Fruit fly (Drosophila melanogaster) whole organism, embryonic: Measurements from ENCODE around the gene sws.

ENCODE experiments used
- Abd-B ChIP-seq: fragments of 200-800 bp; sonication (Bioruptor generic); optimal IDR thresholded peaks from 2 replicates; lab custom pipeline; 2018; ENCODE audit warnings: missing biosample characterization, mild to moderate bottlenecking, missing genetic modification characterization, moderate library complexity
- B-H1 ChIP-seq: fragments of 200-800 bp; sonication (Bioruptor generic); IDR thresholded peaks from 3 replicates; pipeline ENCODE4 v1.3.6; 2022; ENCODE audit warnings: missing biosample characterization, missing genetic modification characterization
- Bteb2 ChIP-seq: fragments of 200-800 bp; sonication (Bioruptor generic); optimal IDR thresholded peaks from 2 replicates; lab custom pipeline; 2016; ENCODE audit warnings: missing biosample characterization, missing genetic modification characterization
- CG10147 ChIP-seq: fragments of 200-800 bp; sonication (Bioruptor generic); optimal IDR thresholded peaks from 2 replicates; lab custom pipeline; 2019; ENCODE audit warnings: missing biosample characterization, mild to moderate bottlenecking, missing genetic modification characterization, moderate library complexity
- CG10209 ChIP-seq: fragments of 200-800 bp; sonication (Bioruptor generic); optimal IDR thresholded peaks from 3 replicates; lab custom pipeline; 2017; ENCODE audit warnings: missing biosample characterization, mild to moderate bottlenecking, missing genetic modification characterization, missing genetic modification reagents
- CG10654 ChIP-seq: fragments of 200-800 bp; sonication (Bioruptor generic); optimal IDR thresholded peaks from 2 replicates; lab custom pipeline; 2016; ENCODE audit warnings: missing biosample characterization, missing genetic modification characterization
- CG11247 ChIP-seq: fragments of 200-800 bp; sonication (Bioruptor generic); IDR thresholded peaks from 2 replicates; pipeline ENCODE4 v1.3.6; 2022; ENCODE audit warnings: missing biosample characterization, missing genetic modification characterization
- CG11398 ChIP-seq: fragments of 200-800 bp; sonication (Bioruptor generic); optimal IDR thresholded peaks from 2 replicates; lab custom pipeline; 2016; ENCODE audit warnings: missing biosample characterization, missing genetic modification characterization
- CG12104 ChIP-seq: fragments of 200-800 bp; sonication (Bioruptor generic); optimal IDR thresholded peaks from 3 replicates; lab custom pipeline; 2016; ENCODE audit warnings: missing biosample characterization, missing genetic modification characterization
- CG12219 ChIP-seq: fragments of 200-800 bp; sonication (Bioruptor generic); optimal IDR thresholded peaks from 3 replicates; lab custom pipeline; 2018; ENCODE audit warnings: missing biosample characterization, mild to moderate bottlenecking, missing genetic modification characterization
- CG13775 ChIP-seq: fragments of 200-800 bp; sonication (Bioruptor generic); optimal IDR thresholded peaks from 3 replicates; lab custom pipeline; 2017; ENCODE audit warnings: missing biosample characterization, mild to moderate bottlenecking, missing genetic modification characterization
- CG15479 ChIP-seq: fragments of 200-800 bp; sonication (Bioruptor generic); optimal IDR thresholded peaks from 3 replicates; lab custom pipeline; 2019; ENCODE audit warnings: missing biosample characterization, mild to moderate bottlenecking, missing genetic modification characterization, moderate library complexity
- CG15601 ChIP-seq: fragments of 200-800 bp; sonication (Bioruptor generic); optimal IDR thresholded peaks from 3 replicates; lab custom pipeline; 2019; ENCODE audit warnings: missing biosample characterization, mild to moderate bottlenecking, missing genetic modification characterization, moderate library complexity
- CG17186 ChIP-seq: fragments of 200-800 bp; sonication (Bioruptor generic); optimal IDR thresholded peaks from 3 replicates; lab custom pipeline; 2017; ENCODE audit warnings: missing biosample characterization, missing genetic modification reagents, missing genetic modification characterization
- CG1832 ChIP-seq: fragments of 200-800 bp; sonication (Bioruptor generic); optimal IDR thresholded peaks from 2 replicates; lab custom pipeline; 2017; ENCODE audit warnings: missing biosample characterization, mild to moderate bottlenecking, missing genetic modification characterization, inconsistent platforms
- CG2129 ChIP-seq: fragments of 200-800 bp; sonication (Bioruptor generic); IDR thresholded peaks from 2 replicates; pipeline ENCODE4 v1.3.6; 2022; ENCODE audit warnings: missing biosample characterization, missing genetic modification characterization; ENCODE audit not compliant: partially characterized antibody
- CG2875 ChIP-seq: fragments of 200-800 bp; sonication (Bioruptor generic); optimal IDR thresholded peaks from 2 replicates; lab custom pipeline; 2017; ENCODE audit warnings: missing biosample characterization, mild to moderate bottlenecking, missing genetic modification characterization, missing genetic modification reagents
- CG2889 ChIP-seq: fragments of 200-800 bp; sonication (Bioruptor generic); IDR thresholded peaks from 3 replicates; pipeline ENCODE4 v1.3.6; 2022; ENCODE audit warnings: missing biosample characterization, missing genetic modification characterization
- CG34376 ChIP-seq: fragments of 200-800 bp; sonication (Bioruptor generic); optimal IDR thresholded peaks from 2 replicates; lab custom pipeline; 2018; ENCODE audit warnings: missing biosample characterization, mild to moderate bottlenecking, missing genetic modification characterization
- CG3726 ChIP-seq: fragments of 200-800 bp; sonication (Bioruptor generic); IDR thresholded peaks from 3 replicates; pipeline ENCODE4, ENCODE4 v1.3.6; 2022; ENCODE audit warnings: missing biosample characterization, missing genetic modification characterization
- CG6654 ChIP-seq: fragments of 200-800 bp; sonication (Bioruptor generic); optimal IDR thresholded peaks from 2 replicates; lab custom pipeline; 2017; ENCODE audit warnings: missing biosample characterization, mild to moderate bottlenecking, missing genetic modification characterization
- CG6683 ChIP-seq: fragments of 200-800 bp; sonication (Bioruptor generic); optimal IDR thresholded peaks from 2 replicates; lab custom pipeline; 2017; ENCODE audit warnings: missing biosample characterization, mild to moderate bottlenecking, missing genetic modification characterization, missing genetic modification reagents
- CG6689 ChIP-seq: fragments of 200-800 bp; sonication (Bioruptor generic); IDR thresholded peaks from 2 replicates; pipeline ENCODE4 v1.3.6; 2022; ENCODE audit warnings: missing biosample characterization, missing genetic modification characterization
- CG7357 ChIP-seq: fragments of 200-800 bp; sonication (Bioruptor generic); IDR thresholded peaks from 3 replicates; pipeline ENCODE4 v1.3.6; 2022; ENCODE audit warnings: missing biosample characterization, missing genetic modification characterization
- CG7963 ChIP-seq: fragments of 200-800 bp; sonication (Bioruptor generic); IDR thresholded peaks from 3 replicates; pipeline ENCODE4 v1.3.6; 2022; ENCODE audit warnings: missing biosample characterization, missing genetic modification characterization; ENCODE audit not compliant: partially characterized antibody
- CG9609 ChIP-seq: fragments of 200-800 bp; sonication (Bioruptor generic); optimal IDR thresholded peaks from 3 replicates; lab custom pipeline; 2016; ENCODE audit warnings: missing biosample characterization, missing genetic modification characterization
- CG9817 ChIP-seq: fragments of 200-800 bp; sonication (Bioruptor generic); optimal IDR thresholded peaks from 2 replicates; lab custom pipeline; 2018; ENCODE audit warnings: missing biosample characterization, mild to moderate bottlenecking, missing genetic modification characterization, moderate library complexity
- CrebB ChIP-seq: fragments of 200-800 bp; sonication (Bioruptor generic); optimal IDR thresholded peaks from 3 replicates; lab custom pipeline; 2018; ENCODE audit warnings: missing biosample characterization, mild to moderate bottlenecking, missing genetic modification characterization
- E2f2 ChIP-seq: fragments of 200-800 bp; sonication (Bioruptor generic); IDR thresholded peaks from 2 replicates; pipeline ENCODE4 v1.3.6; 2022; ENCODE audit warnings: missing biosample characterization, missing genetic modification characterization
- Ets65A ChIP-seq: fragments of 200-800 bp; sonication (Bioruptor generic); peaks from one replicate; lab custom pipeline; 2016; ENCODE audit warnings: missing biosample characterization, missing genetic modification characterization
- Fer2 ChIP-seq: fragments of 200-800 bp; sonication (Bioruptor generic); optimal IDR thresholded peaks from 2 replicates; lab custom pipeline; 2018; ENCODE audit warnings: missing biosample characterization, mild to moderate bottlenecking, missing genetic modification characterization, moderate library complexity
- Hr51 ChIP-seq, 2 experiments: fragments of 200-800 bp; sonication (Bioruptor generic); optimal IDR thresholded peaks; 2 replicates in 1 of 2; 3 replicates in 1 of 2; lab custom pipeline; 2016 to 2018; ENCODE audit warnings: missing biosample characterization in 2 of 2, missing genetic modification characterization in 2 of 2, mild to moderate bottlenecking in 1 of 2, moderate library complexity in 1 of 2
- NC2β ChIP-seq: fragments of 200-800 bp; sonication (Bioruptor generic); optimal IDR thresholded peaks from 2 replicates; lab custom pipeline; 2016; ENCODE audit warnings: missing biosample characterization, missing genetic modification characterization
- NfI ChIP-seq: fragments of 200-800 bp; sonication (Bioruptor generic); optimal IDR thresholded peaks from 3 replicates; lab custom pipeline; 2018; ENCODE audit warnings: missing biosample characterization, mild to moderate bottlenecking, missing genetic modification characterization, moderate library complexity
- Xbp1 ChIP-seq: fragments of 200-800 bp; sonication (Bioruptor generic); optimal IDR thresholded peaks from 3 replicates; lab custom pipeline; 2016; ENCODE audit warnings: missing biosample characterization, mild to moderate bottlenecking, missing genetic modification characterization
- ab ChIP-seq: fragments of 200-800 bp; sonication (Bioruptor generic); optimal IDR thresholded peaks from 2 replicates; lab custom pipeline; 2016; ENCODE audit warnings: missing biosample characterization, missing genetic modification characterization
- chn ChIP-seq: fragments of 200-800 bp; sonication (Bioruptor generic); optimal IDR thresholded peaks from 2 replicates; lab custom pipeline; 2016; ENCODE audit warnings: missing biosample characterization, missing genetic modification characterization
- dmrt11E ChIP-seq: fragments of 200-800 bp; sonication (Bioruptor generic); optimal IDR thresholded peaks from 3 replicates; lab custom pipeline; 2018; ENCODE audit warnings: missing biosample characterization, mild to moderate bottlenecking, missing genetic modification characterization, moderate library complexity
- fu2 ChIP-seq: fragments of 200-800 bp; sonication (Bioruptor generic); optimal IDR thresholded peaks from 2 replicates; lab custom pipeline; 2016; ENCODE audit warnings: missing biosample characterization, missing genetic modification characterization
- kah ChIP-seq: fragments of 200-800 bp; sonication (Bioruptor generic); optimal IDR thresholded peaks from 2 replicates; lab custom pipeline; 2018; ENCODE audit warnings: missing biosample characterization, mild to moderate bottlenecking, missing genetic modification characterization
- mld ChIP-seq: fragments of 200-800 bp; sonication (Bioruptor generic); IDR thresholded peaks from 3 replicates; pipeline ENCODE4 v1.3.6; 2022; ENCODE audit warnings: missing biosample characterization, missing genetic modification characterization; ENCODE audit not compliant: partially characterized antibody
- nerfin-1 ChIP-seq: fragments of 200-800 bp; sonication (Bioruptor generic); optimal IDR thresholded peaks from 3 replicates; lab custom pipeline; 2019; ENCODE audit warnings: missing biosample characterization, mild to moderate bottlenecking, missing genetic modification characterization, moderate library complexity
- nerfin-2 ChIP-seq: fragments of 200-800 bp; sonication (Bioruptor generic); IDR thresholded peaks from 2 replicates; pipeline ENCODE4 v1.3.6; 2022; ENCODE audit warnings: missing biosample characterization, missing genetic modification characterization; ENCODE audit not compliant: partially characterized antibody
- oc ChIP-seq: fragments of 200-800 bp; sonication (Bioruptor generic); optimal IDR thresholded peaks from 2 replicates; lab custom pipeline; 2018; ENCODE audit warnings: missing biosample characterization, mild to moderate bottlenecking, missing genetic modification characterization, moderate library complexity
- sim ChIP-seq: fragments of 200-800 bp; sonication (Bioruptor generic); IDR thresholded peaks from 2 replicates; pipeline ENCODE4 v1.3.6; 2022; ENCODE audit warnings: missing biosample characterization, missing genetic modification characterization
- slp2 ChIP-seq: fragments of 200-800 bp; sonication (Bioruptor generic); optimal IDR thresholded peaks from 2 replicates; lab custom pipeline; 2016; ENCODE audit warnings: missing biosample characterization, missing genetic modification characterization
- sr ChIP-seq: fragments of 200-800 bp; sonication (Bioruptor generic); IDR thresholded peaks from 3 replicates; pipeline ENCODE4 v1.3.6; 2022; ENCODE audit warnings: missing biosample characterization, missing genetic modification characterization
- tx ChIP-seq: fragments of 200-800 bp; sonication (Bioruptor generic); optimal IDR thresholded peaks from 2 replicates; lab custom pipeline; 2016; ENCODE audit warnings: missing biosample characterization, missing genetic modification characterization
- wdn ChIP-seq: fragments of 200-800 bp; sonication (Bioruptor generic); IDR thresholded peaks from 2 replicates; pipeline ENCODE4 v1.3.6; 2022; ENCODE audit warnings: missing biosample characterization, missing genetic modification characterization

Gene sws

dm6 chrX:7972363-7972942 is 4.4 kb upstream of the sws start (continued):
- peak; percentile 83 for TF ChIP-seq nerfin-1 (tag; lab: Kevin White, UChicago)
- peak; percentile 72 for TF ChIP-seq chn (GFP tag; lab: Kevin White, UChicago)
- peak; percentile 82 for TF ChIP-seq Abd-B
- peak; percentile 74 for TF ChIP-seq CG9817 (tag; lab: Kevin White, UChicago)
- TF ChIP-seq CG2889 (GFP tag; lab: Robert Waterston, UW): peak; percentile 74; the same call in 2 of the 3 replicates
- peak; percentile 55 for TF ChIP-seq CG34376 (GFP tag; lab: Kevin White, UChicago)
- TF ChIP-seq B-H1 (GFP tag; lab: Robert Waterston, UW): peak; percentile 85
- peak; percentile 91 for TF ChIP-seq dmrt11E (tag; lab: Kevin White, UChicago)
- TF ChIP-seq Ets65A (GFP tag; lab: Kevin White, UChicago): peak; percentile 94
- peak; percentile 89 for TF ChIP-seq CG3726 (GFP tag; lab: Robert Waterston, UW)
- no peak for TF ChIP-seq CG15479
- TF ChIP-seq CG9609 (GFP tag; lab: Kevin White, UChicago): peak; percentile 40
- TF ChIP-seq NC2β (GFP tag; lab: Kevin White, UChicago): peak; percentile 68
- TF ChIP-seq CG13775 (GFP tag; lab: Kevin White, UChicago): peak; percentile 77
- peak; percentile 72 for TF ChIP-seq CG6654 (GFP tag; lab: Kevin White, UChicago)
- peak; percentile 71 for TF ChIP-seq CG17186 (GFP tag; lab: Kevin White, UChicago)
- TF ChIP-seq oc (tag; lab: Kevin White, UChicago): peak; percentile 88
- TF ChIP-seq CG2129 (GFP tag; lab: Robert Waterston, UW): no peak
- peak; percentile 89 for TF ChIP-seq CG6689 (GFP tag; lab: Robert Waterston, UW)
- no peak for TF ChIP-seq CG7963 (GFP tag; lab: Robert Waterston, UW)
- TF ChIP-seq CG10654: peak; percentile 74
- no peak for TF ChIP-seq CG1832 (GFP tag; lab: Kevin White, UChicago)
- no peak for TF ChIP-seq mld (GFP tag; lab: Robert Waterston, UW)
- peak; percentile 42 for TF ChIP-seq ab
- peak; percentile 59; the same call in 1 of the 3 replicates for TF ChIP-seq sr
- peak; percentile 53 for TF ChIP-seq slp2 (GFP tag; lab: Kevin White, UChicago)
- TF ChIP-seq tx (GFP tag; lab: Kevin White, UChicago): peak; percentile 5
- peak; percentile 81 for TF ChIP-seq CG10147 (GFP tag; lab: Kevin White, UChicago)
- TF ChIP-seq wdn (GFP tag; lab: Robert Waterston, UW): peak; percentile 79
- peak; percentile 85 for TF ChIP-seq CG10209 (GFP tag; lab: Kevin White, UChicago)
- TF ChIP-seq CG7357: peak; percentile 81
- peak; percentile 49 for TF ChIP-seq Fer2 (tag; lab: Kevin White, UChicago)
- TF ChIP-seq E2f2 (GFP tag; lab: Robert Waterston, UW): peak; percentile 64
- TF ChIP-seq Hr51 (GFP tag; optimal IDR thresholded peaks at IDR 0.05; lab: Kevin White, UChicago): peak; percentile 40 to 91
- TF ChIP-seq CG11247 (GFP tag; lab: Robert Waterston, UW): peak; percentile 81
- peak; percentile 73 for TF ChIP-seq kah (GFP tag; lab: Kevin White, UChicago)
- peak; percentile 21 for TF ChIP-seq CG11398
- peak; percentile 91 for TF ChIP-seq CG12219
- TF ChIP-seq CrebB (tag; lab: Kevin White, UChicago): peak; percentile 78
- peak; percentile 17 for TF ChIP-seq fu2 (GFP tag; lab: Kevin White, UChicago)
- peak; percentile 87 for TF ChIP-seq CG2875 (GFP tag; lab: Kevin White, UChicago)
- TF ChIP-seq NfI (GFP tag; lab: Kevin White, UChicago): peak; percentile 85
- peak; percentile 88 for TF ChIP-seq Xbp1 (GFP tag; lab: Kevin White, UChicago)
- TF ChIP-seq CG15601 (tag; lab: Kevin White, UChicago): peak; percentile 88
- peak; percentile 60 for TF ChIP-seq Bteb2 (GFP tag; lab: Kevin White, UChicago)
- no peak for TF ChIP-seq nerfin-2
- peak; percentile 73 for TF ChIP-seq CG6683
- peak; percentile 81 for TF ChIP-seq CG12104 (GFP tag; lab: Kevin White, UChicago)
- TF ChIP-seq sim (GFP tag; lab: Robert Waterston, UW): peak; percentile 71; the same call in 1 of the 2 replicates
